Fruit fly (Drosophila melanogaster) S2 (cell line): ENCODE results near the gene fng.

Experiments
- CG8478 ChIP-seq: fragments of >200 bp; optimal IDR thresholded peaks from 2 replicates; lab custom pipeline; 2018
- CTCF ChIP-seq, 2 experiments: fragments of >200 bp; optimal IDR thresholded peaks; 2 replicates each; lab custom pipeline; 2018

DNA sequence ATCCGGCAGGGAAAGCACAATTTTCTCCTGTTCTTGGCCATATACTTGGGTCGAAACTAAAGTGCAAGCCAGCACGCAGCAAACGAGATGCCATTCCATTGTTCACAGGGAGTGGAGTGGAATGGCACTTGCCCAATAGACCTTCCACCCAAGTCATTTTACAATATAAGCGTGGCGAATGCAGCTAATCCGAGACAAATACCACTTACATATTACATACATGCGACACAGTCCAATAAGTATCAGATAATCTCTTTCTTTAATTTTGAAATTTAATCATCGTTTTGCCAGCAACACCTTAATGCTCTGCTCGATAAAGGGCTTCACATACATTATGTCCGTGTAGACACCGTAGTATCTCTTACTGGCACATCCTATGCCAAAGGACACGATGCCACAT, 12.0 kb upstream of the fng start, which contains the start of gene CG11037:
- TF ChIP-seq CG8478 (lab: Kevin White, UChicago) (no peak), CTCF (optimal IDR thresholded peaks at IDR 0.05; lab: Kevin White, UChicago) (no peak)
